Fruit fly (Drosophila melanogaster): Measurements from ENCODE around the gene CG14613.

CG14613 gene

dm6 chrX:22491028-22491769 lies 19.4 kb upstream of the CG14613 start (continued):
- TF ChIP-seq Eip93F (GFP tag; optimal IDR thresholded peaks at IDR 0.05) (no peak), Sox14 (GFP tag; optimal IDR thresholded peaks at IDR 0.05) (no peak), CG6854 (GFP tag; optimal IDR thresholded peaks at IDR 0.05) (no peak), Sox15 (GFP tag; optimal IDR thresholded peaks at IDR 0.05) (peak; percentile 66), spab (GFP tag; optimal IDR thresholded peaks at IDR 0.05) (peak; percentile 50), cyc (GFP tag; optimal IDR thresholded peaks at IDR 0.05) (peak; percentile 3), CG10631 (GFP tag; optimal IDR thresholded peaks at IDR 0.05) (peak; percentile 71), CG15336 (GFP tag; IDR thresholded peaks at IDR 0.05) (no peak), Hr38 (GFP tag; optimal IDR thresholded peaks at IDR 0.05) (no peak), CG4318 (GFP tag; optimal IDR thresholded peaks at IDR 0.05) (peak; percentile 56), dac (GFP tag; optimal IDR thresholded peaks at IDR 0.05) (no peak), lz (GFP tag; optimal IDR thresholded peaks at IDR 0.05) (peak; percentile 30), CG16779 (tag; optimal IDR thresholded peaks at IDR 0.05) (no peak), achi (GFP tag; optimal IDR thresholded peaks at IDR 0.05) (peak; percentile 62), Eip75B (GFP tag; optimal IDR thresholded peaks at IDR 0.05) (peak; percentile 31), CG10669 (GFP tag; optimal IDR thresholded peaks at IDR 0.05) (peak; percentile 55), Sox102F (GFP tag; optimal IDR thresholded peaks at IDR 0.05) (peak; percentile 32), CG1621 (tag; optimal IDR thresholded peaks at IDR 0.05) (no peak), dsx (GFP tag; optimal IDR thresholded peaks at IDR 0.05; ENCODE audit: poor library complexity, severe bottlenecking) (no peak), CG7368 (GFP tag; optimal IDR thresholded peaks at IDR 0.05) (peak; percentile 13), Ets96B (tag; optimal IDR thresholded peaks at IDR 0.05) (peak; percentile 48), CG8632 (GFP tag; optimal IDR thresholded peaks at IDR 0.05) (peak; percentile 80), CG32006 (GFP tag; optimal IDR thresholded peaks at IDR 0.05) (peak; percentile 76), fd59A (GFP tag; optimal IDR thresholded peaks at IDR 0.05) (peak; percentile 39), Met (GFP tag; optimal IDR thresholded peaks at IDR 0.05) (peak; percentile 44), acj6 (GFP tag; optimal IDR thresholded peaks at IDR 0.05) (peak; percentile 74)

dm6 chrX:22490584-22490983 lies 18.8 kb upstream of the CG14613 start:
- TF ChIP-seq CG8319 (GFP tag; optimal IDR thresholded peaks at IDR 0.05) (no peak), vri (GFP tag; optimal IDR thresholded peaks at IDR 0.05) (peak; percentile 25), salr (GFP tag; optimal IDR thresholded peaks at IDR 0.05) (no peak), Blimp-1 (GFP tag; optimal IDR thresholded peaks at IDR 0.05) (no peak), CG6792 (GFP tag; optimal IDR thresholded peaks at IDR 0.05) (no peak), Sox14 (GFP tag; optimal IDR thresholded peaks at IDR 0.05) (peak; percentile 44), fkh (GFP tag; optimal IDR thresholded peaks at IDR 0.05) (peak; percentile 72), pdm3 (GFP tag; optimal IDR thresholded peaks at IDR 0.05) (no peak), CG1621 (tag; optimal IDR thresholded peaks at IDR 0.05) (peak; percentile 11)

- peak; percentile 26 for TF ChIP-seq Eip75B (GFP tag; optimal IDR thresholded peaks at IDR 0.05)
- TF ChIP-seq Met (GFP tag; optimal IDR thresholded peaks at IDR 0.05) = peak; percentile 22
- TF ChIP-seq esn (GFP tag; optimal IDR thresholded peaks at IDR 0.05) = peak; percentile 56
- TF ChIP-seq fkh (GFP tag; optimal IDR thresholded peaks at IDR 0.05) = no peak
- TF ChIP-seq CG3919 (GFP tag; optimal IDR thresholded peaks at IDR 0.05) = peak; percentile 39
- TF ChIP-seq net (GFP tag; optimal IDR thresholded peaks at IDR 0.05) = no peak
- TF ChIP-seq lz (GFP tag; optimal IDR thresholded peaks at IDR 0.05) = peak; percentile 24
- no peak for TF ChIP-seq fd85E (GFP tag; optimal IDR thresholded peaks at IDR 0.05)
- no peak for TF ChIP-seq CG4318 (GFP tag; optimal IDR thresholded peaks at IDR 0.05)
- TF ChIP-seq Blimp-1 (GFP tag; optimal IDR thresholded peaks at IDR 0.05) = no peak
- TF ChIP-seq CG6276 (GFP tag; optimal IDR thresholded peaks at IDR 0.05) = peak; percentile 16
- TF ChIP-seq CG3032 (tag; optimal IDR thresholded peaks at IDR 0.05) = peak; percentile 46
- TF ChIP-seq CG11902 (GFP tag; optimal IDR thresholded peaks at IDR 0.05) = no peak
- no peak for TF ChIP-seq Gug (GFP tag; IDR thresholded peaks at IDR 0.05)
- peak; percentile 31 for TF ChIP-seq CG10669 (GFP tag; optimal IDR thresholded peaks at IDR 0.05)
- no peak for TF ChIP-seq dac (GFP tag; optimal IDR thresholded peaks at IDR 0.05)
- peak; percentile 3 for TF ChIP-seq Hr39 (GFP tag; optimal IDR thresholded peaks at IDR 0.05)
- TF ChIP-seq acj6 (GFP tag; optimal IDR thresholded peaks at IDR 0.05) = peak; percentile 30
- peak; percentile 37 for TF ChIP-seq CG15336 (GFP tag; IDR thresholded peaks at IDR 0.05)
- no peak for TF ChIP-seq Sox102F (GFP tag; optimal IDR thresholded peaks at IDR 0.05)
- peak; percentile 21 for TF ChIP-seq CG6808 (GFP tag; optimal IDR thresholded peaks at IDR 0.05)
- no peak for TF ChIP-seq Hr38 (GFP tag; optimal IDR thresholded peaks at IDR 0.05)
- TF ChIP-seq Smox (GFP tag; optimal IDR thresholded peaks at IDR 0.05) = no peak
Measured at dm6 chrX:22487667-22488593, 16.1 kb upstream of the CG14613 start.
